Worm (Caenorhabditis elegans): ENCODE measurements around the gene C33B4.4.

C33B4.4 gene

DNA sequence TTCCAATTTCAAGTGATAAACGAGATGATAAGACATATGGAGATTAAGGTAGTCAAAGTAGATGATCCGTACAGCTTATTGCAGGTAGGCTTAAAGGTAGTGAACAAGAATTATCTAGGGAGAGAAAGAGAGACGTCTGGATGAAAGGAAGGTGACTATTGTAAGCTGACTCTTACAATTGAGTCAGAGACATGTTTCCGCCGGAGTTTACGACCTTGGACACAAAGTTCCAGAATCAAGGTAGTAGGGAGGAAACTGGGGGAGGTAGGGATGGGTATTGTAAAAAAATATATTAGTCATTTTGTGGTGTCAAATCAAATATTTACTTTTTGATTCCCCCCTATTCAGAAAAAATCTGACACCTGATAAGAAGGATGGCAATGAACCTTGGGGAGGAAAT lies 9.1 kb upstream of the C33B4.4 start:
- TF ChIP-seq dao-5 (tag; optimal IDR thresholded peaks at IDR 0.05) (no peak), W03F9.2 (tag; optimal IDR thresholded peaks at IDR 0.05) (no peak), him-1 (tag; optimal IDR thresholded peaks at IDR 0.05) (no peak)

DNA sequence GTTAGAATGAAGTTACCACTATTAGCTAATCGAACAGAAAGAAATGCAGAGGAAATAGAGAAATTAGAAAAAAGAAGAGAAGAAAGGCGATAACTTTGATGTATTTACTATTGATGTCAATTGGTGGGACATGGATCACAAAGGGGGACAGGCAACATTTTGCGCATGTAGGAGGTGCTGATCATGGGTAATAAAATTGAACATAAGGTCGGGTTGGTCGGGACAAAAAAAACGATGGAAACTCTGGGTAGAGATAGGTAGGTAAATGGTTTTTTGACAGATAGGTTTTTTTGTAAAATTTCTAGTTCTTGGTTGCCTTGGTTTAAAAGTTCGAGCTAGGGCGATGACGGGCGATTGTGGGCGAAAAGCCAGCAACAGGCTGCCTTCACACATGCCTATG lies 7.6 kb upstream of the C33B4.4 start, which contains the start of gene shn-1:
Gene shn-1, minus strand, starts transcription at position 101 of the 400 bp plus-strand sequence.
- no peak for TF ChIP-seq him-1 (tag; optimal IDR thresholded peaks at IDR 0.05)

DNA sequence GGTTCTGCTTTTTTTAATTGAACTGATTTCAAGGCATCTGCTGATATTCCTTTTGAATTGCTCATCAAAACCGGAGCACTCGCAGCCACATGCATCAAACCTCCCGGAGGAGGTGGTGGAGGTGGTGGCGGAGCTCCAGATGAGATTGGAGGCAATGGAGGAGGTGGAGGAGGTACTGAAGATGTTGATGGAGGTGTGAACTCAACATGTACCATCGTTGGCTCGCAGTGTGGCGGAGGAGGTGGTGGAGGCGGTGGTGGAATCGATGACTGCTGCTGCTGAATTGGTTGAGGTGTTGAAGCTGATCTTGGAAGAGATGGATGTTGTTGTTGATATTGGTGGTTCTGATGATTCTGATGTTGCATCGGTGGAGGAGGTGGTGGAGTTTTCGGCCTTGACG lies 3.7 kb upstream of the C33B4.4 start:
- TF ChIP-seq him-1 (tag; optimal IDR thresholded peaks at IDR 0.05) (no peak), W03F9.2 (tag; optimal IDR thresholded peaks at IDR 0.05) (no peak), dao-5 (tag; optimal IDR thresholded peaks at IDR 0.05) (no peak)

DNA sequence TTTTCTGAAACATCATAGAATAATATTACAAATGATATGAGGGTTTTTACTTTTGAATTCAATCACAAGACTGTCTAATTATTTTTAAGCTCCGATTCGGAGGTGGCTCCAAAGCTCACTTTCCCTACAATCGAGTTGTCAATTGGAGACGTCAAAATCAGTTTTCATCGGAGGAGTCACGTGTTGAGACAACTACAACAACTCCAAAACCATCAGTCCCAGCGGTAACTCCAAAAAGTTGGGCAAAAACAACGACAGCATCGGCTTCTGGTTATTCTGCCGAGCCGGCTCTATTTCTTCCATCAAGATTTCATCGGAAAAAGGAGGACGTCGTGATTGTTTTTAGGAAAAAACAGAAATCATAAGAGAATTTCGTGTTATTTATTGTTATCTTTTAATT lies 857 bp upstream of the C33B4.4 start:
- TF ChIP-seq W03F9.2 (tag; optimal IDR thresholded peaks at IDR 0.05), result no peak
- TF ChIP-seq dao-5 (tag; optimal IDR thresholded peaks at IDR 0.05), result no peak
- TF ChIP-seq him-1 (tag; optimal IDR thresholded peaks at IDR 0.05), result no peak

DNA sequence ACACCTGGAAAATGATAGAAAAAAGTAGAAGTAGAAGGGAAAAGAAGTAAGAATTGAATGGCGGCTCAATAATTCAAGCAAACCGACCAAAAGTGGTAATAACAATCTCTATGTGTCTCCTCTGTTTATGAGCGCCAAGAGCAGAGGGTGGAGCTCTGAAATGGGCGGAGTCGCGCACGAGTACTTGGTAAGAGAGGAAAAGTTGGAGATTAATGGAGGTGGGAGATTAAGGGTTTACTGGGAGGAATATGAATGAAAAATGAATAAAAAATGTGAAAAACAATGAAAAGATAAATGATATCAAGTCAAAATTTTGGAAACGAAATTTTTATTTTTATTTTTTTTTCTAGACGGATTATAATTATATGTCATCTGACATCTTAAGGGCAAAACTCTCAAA lies 5.5 kb downstream of the C33B4.4 start:
- no peak for TF ChIP-seq W03F9.2 (tag; optimal IDR thresholded peaks at IDR 0.05)
- no peak for TF ChIP-seq him-1 (tag; optimal IDR thresholded peaks at IDR 0.05)
- no peak for TF ChIP-seq dao-5 (tag; optimal IDR thresholded peaks at IDR 0.05)

DNA sequence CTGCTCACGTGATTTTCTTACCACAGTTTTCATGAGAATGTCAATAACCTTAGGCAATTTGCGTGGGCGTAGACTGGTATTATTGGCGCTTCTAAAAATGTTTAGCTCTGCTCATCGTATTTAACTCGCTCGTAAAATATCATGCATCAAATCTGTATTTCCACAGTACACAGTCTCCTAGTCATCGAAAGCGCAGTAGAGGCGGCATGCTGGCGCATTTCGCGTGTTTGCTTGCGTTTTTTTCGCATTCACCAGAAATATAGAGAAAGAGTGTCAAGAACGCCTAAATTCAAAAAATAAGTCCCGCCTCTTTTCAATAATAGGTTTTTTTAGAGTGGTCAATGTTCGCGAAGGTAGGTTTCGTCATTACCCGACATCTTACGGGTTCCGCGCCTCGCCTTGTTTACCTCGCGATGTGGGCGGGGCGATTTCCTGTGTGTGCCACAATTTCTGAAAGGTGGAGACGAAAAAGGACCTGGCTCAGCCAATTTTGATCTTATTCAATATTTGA lies 6.6 kb downstream of the C33B4.4 start:
- TF ChIP-seq W03F9.2 (tag; optimal IDR thresholded peaks at IDR 0.05) (peak; percentile 10), dao-5 (tag; optimal IDR thresholded peaks at IDR 0.05) (no peak), him-1 (tag; optimal IDR thresholded peaks at IDR 0.05) (no peak)

DNA sequence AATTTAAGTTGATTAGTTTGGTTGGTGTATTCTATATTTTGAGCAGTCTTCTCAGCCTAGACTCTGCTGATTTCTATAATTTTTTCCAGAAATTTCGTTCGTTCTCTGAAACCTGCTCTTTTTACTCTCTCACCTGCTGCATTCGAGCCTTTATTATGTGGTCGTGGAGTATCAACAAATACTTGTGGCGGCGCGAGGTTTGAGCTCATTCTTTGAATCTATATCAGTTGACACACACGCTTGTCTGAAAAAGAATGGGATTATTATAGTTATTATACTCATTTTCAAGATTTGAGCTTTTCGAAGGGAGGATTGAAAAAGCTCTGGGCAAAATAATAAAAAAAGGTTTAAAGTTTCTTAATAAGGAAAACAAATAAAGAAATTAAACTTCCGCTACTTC lies 7.2 kb downstream of the C33B4.4 start:
- TF ChIP-seq W03F9.2 (tag; optimal IDR thresholded peaks at IDR 0.05) (no peak), him-1 (tag; optimal IDR thresholded peaks at IDR 0.05) (no peak), dao-5 (tag; optimal IDR thresholded peaks at IDR 0.05) (no peak)

DNA sequence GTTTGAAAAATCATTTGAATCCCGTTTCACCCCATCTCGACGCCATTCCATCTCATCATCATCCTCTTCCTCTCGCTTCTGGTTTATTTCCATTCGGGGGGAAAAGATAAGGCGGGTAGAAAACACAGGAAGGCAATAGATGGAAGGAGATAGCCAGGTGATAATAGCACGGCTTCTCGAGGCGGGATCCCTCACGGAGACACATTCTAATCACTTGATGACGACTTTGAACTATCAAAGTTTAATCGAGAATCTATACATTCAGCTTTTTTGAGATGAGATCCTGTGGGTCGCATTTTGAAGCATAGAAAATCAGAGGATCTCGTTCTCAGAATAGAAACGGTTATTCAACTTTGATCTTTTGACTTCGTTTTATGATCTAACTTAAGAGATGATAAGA lies 11.3 kb downstream of the C33B4.4 start, which contains the start of gene C33B4.2:
Gene C33B4.2, minus strand, starts transcription at position 165 of the 400 bp plus-strand sequence.
- TF ChIP-seq W03F9.2 (tag; optimal IDR thresholded peaks at IDR 0.05) (no peak), him-1 (tag; optimal IDR thresholded peaks at IDR 0.05) (no peak), dao-5 (tag; optimal IDR thresholded peaks at IDR 0.05) (no peak)

DNA sequence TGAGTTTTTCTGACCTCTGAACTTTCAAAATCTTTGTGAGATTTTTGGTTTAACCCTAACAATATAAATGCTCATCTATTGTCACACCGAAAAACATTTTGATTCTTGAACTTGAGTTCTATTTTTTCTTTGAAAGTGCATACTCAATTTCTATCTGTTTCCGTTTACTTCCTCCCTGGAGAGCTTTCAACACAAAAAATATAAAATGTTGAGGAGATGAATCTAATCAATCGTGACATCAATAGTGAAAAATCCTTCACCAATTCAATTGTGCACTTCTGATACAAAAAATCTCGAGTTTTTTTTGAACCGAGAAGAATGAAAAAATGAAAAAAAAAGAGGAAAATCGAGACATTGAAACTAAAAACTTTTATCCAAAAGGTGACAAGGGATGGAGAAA lies 21.5 kb downstream of the C33B4.4 start:
- no peak for TF ChIP-seq W03F9.2 (tag; optimal IDR thresholded peaks at IDR 0.05)
- TF ChIP-seq him-1 (tag; optimal IDR thresholded peaks at IDR 0.05), result no peak
- TF ChIP-seq dao-5 (tag; optimal IDR thresholded peaks at IDR 0.05), result no peak

DNA sequence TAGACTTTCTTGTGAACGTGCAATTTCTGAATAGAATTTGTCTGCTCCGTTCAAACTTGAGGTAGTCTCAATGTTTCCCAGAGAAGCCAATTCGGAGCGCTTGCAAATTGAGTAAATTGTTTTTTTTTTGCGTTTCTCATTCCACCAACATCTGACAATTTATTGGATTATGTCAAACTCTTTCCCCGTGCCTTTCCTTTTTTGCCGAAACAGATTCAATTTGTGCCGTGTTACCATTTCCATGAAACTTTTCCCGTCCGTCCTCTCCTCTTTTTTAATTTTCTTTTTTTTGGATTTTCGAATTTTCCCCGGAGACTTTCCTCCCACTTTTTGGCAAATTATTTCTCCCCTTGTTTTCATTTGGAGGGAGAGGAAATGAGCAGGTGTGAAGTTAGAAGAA lies 29.8 kb downstream of the C33B4.4 start:
- no peak for TF ChIP-seq W03F9.2 (tag; optimal IDR thresholded peaks at IDR 0.05)
- no peak for TF ChIP-seq dao-5 (tag; optimal IDR thresholded peaks at IDR 0.05)
- no peak for TF ChIP-seq him-1 (tag; optimal IDR thresholded peaks at IDR 0.05)

DNA sequence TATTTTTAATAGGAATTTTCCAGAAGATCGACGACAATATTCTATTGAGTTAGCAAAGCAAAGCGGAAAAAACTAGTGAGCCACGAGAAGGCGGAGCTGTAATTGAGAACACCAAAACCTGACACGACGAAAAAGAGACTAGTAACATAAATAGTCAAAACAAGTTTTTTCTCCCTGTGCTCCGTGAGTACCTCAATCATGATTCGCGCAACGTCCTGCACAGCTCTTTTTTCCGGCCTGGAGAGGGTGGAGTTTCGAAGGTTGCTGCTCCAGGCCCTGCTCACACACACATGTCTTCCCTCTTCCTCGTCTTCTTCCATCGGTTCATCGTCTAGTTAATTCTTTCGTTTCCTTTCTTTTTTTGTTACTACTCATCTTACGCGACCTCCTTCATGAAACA lies 31.6 kb downstream of the C33B4.4 start, which contains the start of gene clh-2:
Gene clh-2, plus strand, starts transcription at position 301 of the 400 bp plus-strand sequence.
- TF ChIP-seq him-1 (tag; optimal IDR thresholded peaks at IDR 0.05) (no peak), W03F9.2 (tag; optimal IDR thresholded peaks at IDR 0.05) (no peak), dao-5 (tag; optimal IDR thresholded peaks at IDR 0.05) (no peak)

DNA sequence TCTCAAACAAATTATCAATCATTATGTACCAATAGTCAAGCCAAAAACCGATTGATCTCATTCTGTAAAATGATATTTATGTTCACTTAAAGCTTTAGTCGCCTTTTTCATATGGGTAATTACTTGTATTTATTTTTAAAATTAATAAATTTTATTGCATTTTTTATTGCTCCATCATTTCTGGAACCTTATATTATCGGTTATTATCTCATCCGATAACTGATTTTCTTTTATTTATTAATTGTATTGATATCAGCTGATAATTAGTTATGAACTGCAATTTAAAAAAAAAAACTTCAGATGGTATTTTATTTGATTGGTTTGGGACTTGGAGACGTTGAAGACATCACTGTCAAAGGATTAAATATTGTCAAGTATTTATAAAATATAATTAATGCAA lies 33.4 kb downstream of the C33B4.4 start, which contains the start of gene dph-5:
Gene dph-5, plus strand, starts transcription at position 301 of the 400 bp plus-strand sequence.
- no peak for TF ChIP-seq dao-5 (tag; optimal IDR thresholded peaks at IDR 0.05)
- TF ChIP-seq W03F9.2 (tag; optimal IDR thresholded peaks at IDR 0.05), result no peak
- no peak for TF ChIP-seq him-1 (tag; optimal IDR thresholded peaks at IDR 0.05)

DNA sequence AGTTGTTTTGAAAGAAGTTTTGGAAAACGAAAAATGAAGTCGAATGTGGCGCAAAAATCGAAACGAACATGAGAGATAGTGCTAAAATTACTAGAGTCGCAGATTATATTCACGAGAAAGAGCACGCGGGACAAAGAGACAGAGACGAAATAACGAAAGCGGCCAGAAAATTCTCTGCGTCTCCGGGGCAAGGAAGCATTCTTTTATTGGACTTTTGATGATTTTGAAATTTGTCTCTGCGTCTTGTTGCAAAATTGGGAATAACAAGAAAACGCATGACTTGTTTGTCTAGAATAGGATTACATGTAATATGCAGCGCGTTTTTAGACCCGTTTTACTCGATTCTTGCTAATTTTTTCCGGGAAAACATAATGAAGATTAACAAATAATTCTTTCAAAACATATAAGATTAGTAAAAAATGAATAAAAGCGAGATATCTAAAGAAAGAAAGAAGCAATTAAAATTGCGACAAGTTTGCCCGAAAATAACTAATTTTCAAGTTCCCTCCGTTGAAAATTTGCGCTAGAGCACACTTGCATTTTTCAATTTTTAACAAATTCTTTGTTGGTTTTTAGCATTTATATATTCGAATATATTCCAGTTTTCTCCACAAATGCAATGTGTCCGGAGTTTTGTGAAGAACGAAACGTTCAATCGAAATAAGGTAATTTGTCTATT lies 35.2 kb downstream of the C33B4.4 start, which contains the start of the genes B0491.6 and pigm-1:
Gene B0491.6, minus strand, starts transcription at position 466 of the 679 bp plus-strand sequence.
Gene pigm-1, plus strand, starts transcription at position 568 of the 679 bp plus-strand sequence.
- TF ChIP-seq W03F9.2 (tag; optimal IDR thresholded peaks at IDR 0.05) (peak; percentile 20), dao-5 (tag; optimal IDR thresholded peaks at IDR 0.05) (no peak), him-1 (tag; optimal IDR thresholded peaks at IDR 0.05) (peak; percentile 27)

DNA sequence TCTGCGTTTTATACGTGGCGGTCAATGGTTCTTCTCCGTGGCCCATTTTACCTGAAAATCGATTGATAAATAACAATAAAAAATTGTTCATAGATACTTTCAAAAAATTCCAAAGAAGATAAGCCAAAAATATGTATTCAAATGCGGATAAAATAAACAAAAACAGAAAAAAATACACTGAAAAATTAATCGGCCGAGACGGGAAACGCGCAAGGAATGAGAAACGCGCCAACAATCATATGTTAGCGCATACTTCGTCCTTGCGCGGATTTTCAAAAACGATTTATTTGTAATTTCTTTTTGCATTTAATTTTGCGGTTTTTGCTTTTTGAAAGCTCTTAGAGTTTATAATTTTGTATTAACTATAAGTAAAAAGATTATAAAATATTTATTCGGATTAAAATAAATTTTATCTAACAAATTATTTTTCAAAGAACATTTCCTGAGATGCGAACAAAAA lies 37.6 kb downstream of the C33B4.4 start, which contains the start of gene nduf-11:
Gene nduf-11, minus strand, starts transcription at position 51 of the 460 bp plus-strand sequence.
- peak; percentile 87 for TF ChIP-seq W03F9.2 (tag; optimal IDR thresholded peaks at IDR 0.05)
- no peak for TF ChIP-seq dao-5 (tag; optimal IDR thresholded peaks at IDR 0.05)
- peak; percentile 45 for TF ChIP-seq him-1 (tag; optimal IDR thresholded peaks at IDR 0.05)
